Worm (Caenorhabditis elegans) whole organism, mixed stage, embryonic: ENCODE results near the gene T07A9.15.

ENCODE experiments used
- M03D4.4 ChIP-seq: sonication (generic microtip); optimal IDR thresholded peaks from 2 replicates; lab custom pipeline; 2017; ENCODE audit warnings: mild to moderate bottlenecking, missing genetic modification characterization, missing compliant biosample characterization
- bed-3 ChIP-seq: fragments of 200-800 bp; sonication (Bioruptor generic); optimal IDR thresholded peaks from 3 replicates; lab custom pipeline; 2018; ENCODE audit warnings: mild to moderate bottlenecking, missing genetic modification characterization, moderate library complexity, missing compliant biosample characterization
- blmp-1 ChIP-seq: fragments of 150-350 bp; optimal IDR thresholded peaks from 2 replicates; lab custom pipeline; 2014; ENCODE audit warnings: missing biosample characterization, missing genetic modification characterization
- ceh-39 ChIP-seq: fragments of 150-350 bp; optimal IDR thresholded peaks from 2 replicates; lab custom pipeline; 2014; ENCODE audit warnings: missing biosample characterization, missing genetic modification characterization
- ceh-43 ChIP-seq: fragments of 200-800 bp; sonication (Bioruptor generic); optimal IDR thresholded peaks from 2 replicates; lab custom pipeline; 2018; ENCODE audit warnings: mild to moderate bottlenecking, missing genetic modification characterization, moderate library complexity, missing compliant biosample characterization
- ceh-83 ChIP-seq: fragments of 200-800 bp; sonication (Bioruptor generic); optimal IDR thresholded peaks from 2 replicates; lab custom pipeline; 2018; ENCODE audit warnings: mild to moderate bottlenecking, missing genetic modification characterization, missing compliant biosample characterization
- ces-1 ChIP-seq: fragments of 150-350 bp; optimal IDR thresholded peaks from 2 replicates; lab custom pipeline; 2014; ENCODE audit warnings: missing biosample characterization, missing genetic modification reagents, missing genetic modification characterization
- cnd-1 ChIP-seq: fragments of 200-800 bp; sonication (Bioruptor generic); optimal IDR thresholded peaks from 2 replicates; lab custom pipeline; 2018; ENCODE audit warnings: mild to moderate bottlenecking, missing genetic modification characterization, missing compliant biosample characterization
- drap-1 ChIP-seq: fragments of 200-800 bp; sonication (Bioruptor generic); optimal IDR thresholded peaks from 3 replicates; lab custom pipeline; 2018; ENCODE audit warnings: mild to moderate bottlenecking, missing genetic modification characterization, missing compliant biosample characterization
- elt-1 ChIP-seq: sonication (generic microtip); optimal IDR thresholded peaks from 2 replicates; lab custom pipeline; 2017; ENCODE audit warnings: missing genetic modification characterization, mild to moderate bottlenecking, missing compliant biosample characterization, antibody characterized with exemption, moderate library complexity, borderline replicate concordance; ENCODE audit not compliant: insufficient read depth
- elt-3 ChIP-seq: fragments of 150-350 bp; optimal IDR thresholded peaks from 2 replicates; lab custom pipeline; 2014; ENCODE audit warnings: missing biosample characterization, missing genetic modification characterization
- flh-1 ChIP-seq: fragments of 200-800 bp; sonication (Bioruptor generic); optimal IDR thresholded peaks from 2 replicates; lab custom pipeline; 2018; ENCODE audit warnings: mild to moderate bottlenecking, missing genetic modification characterization, moderate library complexity, missing compliant biosample characterization
- hlh-1 ChIP-seq: fragments of 150-350 bp; optimal IDR thresholded peaks from 2 replicates; lab custom pipeline; 2014; ENCODE audit warnings: missing biosample characterization, missing genetic modification reagents, missing genetic modification characterization
- lin-13 ChIP-seq: fragments of 150-350 bp; optimal IDR thresholded peaks from 2 replicates; lab custom pipeline; 2014; ENCODE audit warnings: missing biosample characterization, missing genetic modification characterization
- lsy-2 ChIP-seq: fragments of 150-350 bp; optimal IDR thresholded peaks from 2 replicates; lab custom pipeline; 2014; ENCODE audit warnings: missing biosample characterization, missing genetic modification characterization
- mab-5 ChIP-seq: fragments of 150-350 bp; optimal IDR thresholded peaks from 2 replicates; lab custom pipeline; 2014; ENCODE audit warnings: missing biosample characterization, missing genetic modification characterization
- mls-2 ChIP-seq: sonication (generic microtip); optimal IDR thresholded peaks from 2 replicates; lab custom pipeline; 2016; ENCODE audit warnings: mild to moderate bottlenecking, missing genetic modification characterization, moderate library complexity, missing compliant biosample characterization
- nhr-12 ChIP-seq: fragments of 150-350 bp; optimal IDR thresholded peaks from 2 replicates; lab custom pipeline; 2014; ENCODE audit warnings: missing biosample characterization, missing genetic modification characterization
- nhr-237 ChIP-seq: fragments of 150-350 bp; optimal IDR thresholded peaks from 2 replicates; lab custom pipeline; 2014; ENCODE audit warnings: missing biosample characterization, missing genetic modification characterization
- nhr-28 ChIP-seq: fragments of 150-350 bp; optimal IDR thresholded peaks from 2 replicates; lab custom pipeline; 2014; ENCODE audit warnings: missing biosample characterization, missing genetic modification characterization
- nhr-76 ChIP-seq: sonication (generic microtip); optimal IDR thresholded peaks from 2 replicates; lab custom pipeline; 2017; ENCODE audit warnings: missing biosample characterization, missing genetic modification characterization
- pha-4 ChIP-seq: fragments of 150-350 bp; optimal IDR thresholded peaks from 2 replicates; lab custom pipeline; 2018; ENCODE audit warnings: missing biosample characterization, missing genetic modification reagents, missing genetic modification characterization
- sem-2 ChIP-seq: fragments of 200-800 bp; sonication (Bioruptor generic); optimal IDR thresholded peaks from 2 replicates; lab custom pipeline; 2018; ENCODE audit warnings: mild to moderate bottlenecking, missing genetic modification characterization, missing compliant biosample characterization
- snpc-4 ChIP-seq: fragments of 150-350 bp; optimal IDR thresholded peaks from 2 replicates; lab custom pipeline; 2014; ENCODE audit warnings: missing biosample characterization, missing genetic modification characterization
- sptf-1 ChIP-seq: sonication (generic microtip); optimal IDR thresholded peaks from 2 replicates; lab custom pipeline; 2017; ENCODE audit warnings: mild to moderate bottlenecking, missing genetic modification characterization, moderate library complexity, missing compliant biosample characterization
- tbx-8 ChIP-seq: fragments of 200-800 bp; sonication (Bioruptor generic); optimal IDR thresholded peaks from 2 replicates; lab custom pipeline; 2018; ENCODE audit warnings: mild to moderate bottlenecking, missing genetic modification characterization, moderate library complexity, missing compliant biosample characterization
- unc-120 ChIP-seq: sonication (generic microtip); optimal IDR thresholded peaks from 2 replicates; lab custom pipeline; 2017; ENCODE audit warnings: missing genetic modification characterization, missing compliant biosample characterization; ENCODE audit not compliant: poor library complexity, severe bottlenecking
- unc-39 ChIP-seq: fragments of 150-350 bp; optimal IDR thresholded peaks from 2 replicates; lab custom pipeline; 2014; ENCODE audit warnings: missing biosample characterization, missing genetic modification characterization
- unc-62 ChIP-seq: fragments of 150-350 bp; optimal IDR thresholded peaks from 2 replicates; lab custom pipeline; 2014; ENCODE audit warnings: missing biosample characterization, missing genetic modification reagents, missing genetic modification characterization
- zip-8 ChIP-seq: fragments of 150-350 bp; optimal IDR thresholded peaks from 2 replicates; lab custom pipeline; 2014; ENCODE audit warnings: missing biosample characterization, missing genetic modification characterization
- ztf-11 ChIP-seq: fragments of 150-350 bp; optimal IDR thresholded peaks from 2 replicates; lab custom pipeline; 2014; ENCODE audit warnings: missing biosample characterization, missing genetic modification characterization

Gene T07A9.15

DNA sequence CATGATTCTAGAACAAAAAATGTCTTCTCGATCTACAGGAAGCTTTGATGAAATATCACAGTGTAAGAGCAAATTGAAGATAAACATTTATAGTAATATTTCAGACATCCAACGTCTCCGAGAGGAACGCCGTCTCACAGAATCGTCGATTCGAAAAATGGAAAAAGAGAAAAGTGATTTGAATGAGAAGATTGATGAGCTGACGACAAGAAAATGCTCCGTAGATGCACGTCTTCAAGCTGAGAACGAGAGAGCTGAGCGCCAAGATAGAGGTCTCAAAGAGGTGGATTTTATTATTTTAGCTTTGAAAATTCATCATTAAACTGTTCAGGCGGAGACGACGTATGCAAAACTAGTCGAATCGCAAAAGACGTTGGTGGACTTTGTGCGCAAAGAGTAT, 5.3 kb downstream of the T07A9.15 start, which contains the start of gene ssna-1:
Gene ssna-1, plus strand, starts transcription at position 12 of the 400 bp plus-strand sequence.
- no peak for TF ChIP-seq unc-39 (tag; lab: Kevin White, UChicago)
- TF ChIP-seq nhr-237 (tag; lab: Kevin White, UChicago) = no peak
- no peak for TF ChIP-seq sem-2 (GFP tag; lab: Kevin White, UChicago)
- no peak for TF ChIP-seq lin-13 (tag; lab: Kevin White, UChicago)
- no peak for TF ChIP-seq cnd-1 (tag; lab: Kevin White, UChicago)
- no peak for TF ChIP-seq ceh-39
- no peak for TF ChIP-seq drap-1 (GFP tag; lab: Kevin White, UChicago)
- TF ChIP-seq ceh-43 = no peak
- no peak for TF ChIP-seq lsy-2 (tag; lab: Kevin White, UChicago)
- no peak for TF ChIP-seq ceh-83 (GFP tag; lab: Kevin White, UChicago)
- no peak for TF ChIP-seq ztf-11 (tag; lab: Kevin White, UChicago)
- no peak for TF ChIP-seq ces-1 (GFP tag; lab: Kevin White, UChicago)
- no peak for TF ChIP-seq bed-3 (GFP tag; lab: Kevin White, UChicago)
- no peak for TF ChIP-seq M03D4.4 (tag; lab: Kevin White, UChicago)
- TF ChIP-seq snpc-4 (tag; lab: Kevin White, UChicago) = no peak
- no peak for TF ChIP-seq blmp-1 (tag; lab: Kevin White, UChicago)
- no peak for TF ChIP-seq zip-8 (tag; lab: Kevin White, UChicago)

DNA sequence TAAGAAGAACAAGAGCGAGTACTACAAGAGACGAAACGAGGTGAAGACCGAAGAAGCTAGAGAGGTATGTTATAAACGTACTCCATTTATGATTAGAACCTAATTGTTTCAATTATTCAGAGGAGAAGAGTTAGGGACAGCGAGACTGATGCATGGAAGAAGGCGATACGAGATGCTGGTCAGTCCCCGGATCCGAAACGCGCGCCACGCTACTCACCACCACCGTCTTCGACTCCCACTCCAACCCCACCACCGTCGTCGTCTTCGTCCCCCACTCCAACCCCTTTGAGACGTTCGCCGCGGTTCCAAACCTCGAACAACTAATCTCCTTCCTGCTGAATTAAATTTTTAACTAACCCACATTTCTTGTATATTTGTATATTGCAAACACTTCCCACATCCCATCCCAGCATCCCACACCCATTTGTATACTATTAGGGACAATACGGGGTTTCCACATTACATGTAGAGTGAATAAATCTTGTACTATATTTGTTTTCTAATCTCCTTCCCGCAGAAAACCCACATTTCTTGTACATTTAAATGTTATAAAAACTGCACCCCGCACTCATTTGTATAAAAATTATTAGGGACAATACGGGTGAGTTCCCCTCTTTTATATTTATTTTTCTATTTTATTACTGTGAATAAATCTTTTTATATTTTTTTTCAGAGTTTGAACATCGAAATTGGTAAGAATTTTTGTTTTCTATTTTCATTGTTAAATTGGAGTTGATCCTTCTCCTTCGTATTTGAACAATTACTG, 5.9 kb downstream of the T07A9.15 start:
- TF ChIP-seq tbx-8 (GFP tag; lab: Kevin White, UChicago) = no peak
- no peak for TF ChIP-seq nhr-12 (tag; lab: Kevin White, UChicago)
- TF ChIP-seq snpc-4 (tag; lab: Kevin White, UChicago) = no peak
- TF ChIP-seq mab-5 = no peak
- TF ChIP-seq cnd-1 (tag; lab: Kevin White, UChicago) = no peak
- no peak for TF ChIP-seq M03D4.4 (tag; lab: Kevin White, UChicago)
- no peak for TF ChIP-seq nhr-76 (tag; lab: Kevin White, UChicago)
- no peak for TF ChIP-seq lin-13 (tag; lab: Kevin White, UChicago)
- TF ChIP-seq sptf-1 = no peak
- TF ChIP-seq elt-1 (tag; lab: Kevin White, UChicago) = no peak
- no peak for TF ChIP-seq elt-3
- no peak for TF ChIP-seq ceh-39
- no peak for TF ChIP-seq flh-1 (GFP tag; lab: Kevin White, UChicago)
- no peak for TF ChIP-seq blmp-1 (tag; lab: Kevin White, UChicago)
- no peak for TF ChIP-seq unc-120 (tag; lab: Kevin White, UChicago)
- TF ChIP-seq ceh-83 (GFP tag; lab: Kevin White, UChicago) = no peak
- no peak for TF ChIP-seq sem-2 (GFP tag; lab: Kevin White, UChicago)
- no peak for TF ChIP-seq ceh-43
- no peak for TF ChIP-seq mls-2
- no peak for TF ChIP-seq unc-62 (GFP tag; lab: Kevin White, UChicago)

- TF ChIP-seq nhr-28 (tag; lab: Kevin White, UChicago) = no peak
- no peak for TF ChIP-seq pha-4
- TF ChIP-seq mab-5 = no peak
- no peak for TF ChIP-seq ceh-43
- TF ChIP-seq sptf-1 = no peak
- TF ChIP-seq mls-2 = no peak
- TF ChIP-seq cnd-1 (tag; lab: Kevin White, UChicago) = no peak
- TF ChIP-seq unc-62 (GFP tag; lab: Kevin White, UChicago) = no peak
- TF ChIP-seq bed-3 (GFP tag; lab: Kevin White, UChicago) = no peak
- TF ChIP-seq lin-13 (tag; lab: Kevin White, UChicago) = no peak
- TF ChIP-seq blmp-1 (tag; lab: Kevin White, UChicago) = no peak
- TF ChIP-seq unc-39 (tag; lab: Kevin White, UChicago) = no peak
- no peak for TF ChIP-seq zip-8 (tag; lab: Kevin White, UChicago)
- no peak for TF ChIP-seq drap-1 (GFP tag; lab: Kevin White, UChicago)
- no peak for TF ChIP-seq nhr-237 (tag; lab: Kevin White, UChicago)
- TF ChIP-seq M03D4.4 (tag; lab: Kevin White, UChicago) = no peak
- TF ChIP-seq hlh-1 = no peak
- no peak for TF ChIP-seq elt-3
- TF ChIP-seq, all 35 proteins: peak for 0
Observed at ce11 chrIV:386576-386975, 6.8 kb downstream of the T07A9.15 start, which contains the start of gene T07A9.14. Gene T07A9.14, plus strand, starts transcription at chrIV:386699.
